Fruit fly (Drosophila melanogaster): ENCODE measurements around the gene CG7730.

Gene CG7730

dm6 chr3L:17047811-17048239, 20.5 kb downstream of the CG7730 start (continued):
- no peak for TF ChIP-seq ken (GFP tag; IDR thresholded peaks at IDR 0.05)
- TF ChIP-seq Camta (GFP tag; optimal IDR thresholded peaks at IDR 0.05), result no peak
- TF ChIP-seq CG2712 (tag; optimal IDR thresholded peaks at IDR 0.05), result peak; percentile 21
- TF ChIP-seq br (optimal IDR thresholded peaks at IDR 0.05), result no peak
- no peak for TF ChIP-seq Lpt (GFP tag; optimal IDR thresholded peaks at IDR 0.05)
- TF ChIP-seq Oli (tag; optimal IDR thresholded peaks at IDR 0.05), result no peak
- no peak for TF ChIP-seq hbn (GFP tag; IDR thresholded peaks at IDR 0.05; ENCODE audit: partially characterized antibody)
- TF ChIP-seq danr (GFP tag; IDR thresholded peaks at IDR 0.05), result no peak
- TF ChIP-seq CG10321 (GFP tag; IDR thresholded peaks at IDR 0.05), result no peak
- TF ChIP-seq CG5953 (GFP tag; IDR thresholded peaks at IDR 0.05), result no peak
- 0 out of 2 replicates have a peak, but pooled peaks have one; percentile 7 for TF ChIP-seq ranshi (GFP tag; IDR thresholded peaks at IDR 0.05)
- no peak for TF ChIP-seq fd102C (GFP tag; optimal IDR thresholded peaks at IDR 0.05)
- no peak for TF ChIP-seq kay (GFP tag; optimal IDR thresholded peaks at IDR 0.05)
- TF ChIP-seq Opbp (GFP tag; IDR thresholded peaks at IDR 0.05; ENCODE audit: partially characterized antibody), result no peak
- TF ChIP-seq CG11247 (GFP tag; IDR thresholded peaks at IDR 0.05), result 0 out of 2 replicates have a peak, but pooled peaks have one; percentile 23
- TF ChIP-seq tup (GFP tag; optimal IDR thresholded peaks at IDR 0.05), result no peak
- no peak for TF ChIP-seq CG9609 (GFP tag; optimal IDR thresholded peaks at IDR 0.05)
- no peak for TF ChIP-seq caup (GFP tag; optimal IDR thresholded peaks at IDR 0.05; ENCODE audit: severe bottlenecking)
- TF ChIP-seq CG6689 (GFP tag; IDR thresholded peaks at IDR 0.05), result no peak
- TF ChIP-seq CG12236 (GFP tag; optimal IDR thresholded peaks at IDR 0.05), result no peak
- TF ChIP-seq shn (GFP tag; optimal IDR thresholded peaks at IDR 0.05), result no peak
- TF ChIP-seq CG43689 (GFP tag; IDR thresholded peaks at IDR 0.05), result no peak
- TF ChIP-seq CG1233 (GFP tag; optimal IDR thresholded peaks at IDR 0.05), result no peak
- TF ChIP-seq CG4854 (GFP tag; optimal IDR thresholded peaks at IDR 0.05), result no peak
- no peak for TF ChIP-seq CG18764 (GFP tag; optimal IDR thresholded peaks at IDR 0.05)
- TF ChIP-seq Bgb (GFP tag; IDR thresholded peaks at IDR 0.05; ENCODE audit: partially characterized antibody), result 0 out of 2 replicates have a peak, but pooled peaks have one; percentile 33
- TF ChIP-seq pum (GFP tag; optimal IDR thresholded peaks at IDR 0.05), result no peak
- no peak for TF ChIP-seq Hr3 (GFP tag; optimal IDR thresholded peaks at IDR 0.05)
- TF ChIP-seq CG4617 (GFP tag; optimal IDR thresholded peaks at IDR 0.05; ENCODE audit: borderline replicate concordance), result no peak
- TF ChIP-seq CG14667 (GFP tag; IDR thresholded peaks at IDR 0.05), result no peak
- no peak for TF ChIP-seq sob (GFP tag; IDR thresholded peaks at IDR 0.05)
- TF ChIP-seq maf-S (GFP tag; optimal IDR thresholded peaks at IDR 0.05), result no peak
- TF ChIP-seq CG6254 (GFP tag; optimal IDR thresholded peaks at IDR 0.05), result peak; percentile 44
- no peak for TF ChIP-seq CG12219 (GFP tag; optimal IDR thresholded peaks at IDR 0.05)
- TF ChIP-seq stwl (tag; optimal IDR thresholded peaks at IDR 0.05), result no peak
- TF ChIP-seq CG9797 (GFP tag; optimal IDR thresholded peaks at IDR 0.05), result no peak
- no peak for TF ChIP-seq Fer2 (tag; optimal IDR thresholded peaks at IDR 0.05)
- peak; percentile 6 for TF ChIP-seq gcm (GFP tag; optimal IDR thresholded peaks at IDR 0.05)
- TF ChIP-seq Lhr (GFP tag; optimal IDR thresholded peaks at IDR 0.05), result peak; percentile 18
- TF ChIP-seq CrebB (tag; optimal IDR thresholded peaks at IDR 0.05), result peak; percentile 37
- no peak for TF ChIP-seq CG7372 (GFP tag; IDR thresholded peaks at IDR 0.05)
- no peak for TF ChIP-seq amos (GFP tag; IDR thresholded peaks at IDR 0.05; ENCODE audit: partially characterized antibody)
- peak; percentile 56 for TF ChIP-seq nerfin-1 (tag; optimal IDR thresholded peaks at IDR 0.05)
- TF ChIP-seq NK7.1 (GFP tag; optimal IDR thresholded peaks at IDR 0.05), result no peak
- TF ChIP-seq CG10431 (GFP tag; optimal IDR thresholded peaks at IDR 0.05), result peak; percentile 56
- no peak for TF ChIP-seq dimm (GFP tag; IDR thresholded peaks at IDR 0.05)
- no peak for TF ChIP-seq tio (GFP tag; optimal IDR thresholded peaks at IDR 0.05)
- no peak for TF ChIP-seq wor (GFP tag; IDR thresholded peaks at IDR 0.05)
- TF ChIP-seq C15 (GFP tag; IDR thresholded peaks at IDR 0.05), result no peak
- TF ChIP-seq dmrt99B (tag; optimal IDR thresholded peaks at IDR 0.05), result no peak
- no peak for TF ChIP-seq Hsf (GFP tag; optimal IDR thresholded peaks at IDR 0.05)
- no peak for TF ChIP-seq CG17912 (GFP tag; optimal IDR thresholded peaks at IDR 0.05)
